Worm (Caenorhabditis elegans) whole organism, L1 larva: Measurements from ENCODE around the gene ZC443.7.

Experiments used
- ces-1 ChIP-seq: fragments of 150-350 bp; optimal IDR thresholded peaks from 2 replicates; lab custom pipeline; 2014; ENCODE audit warnings: missing biosample characterization, missing genetic modification reagents, missing genetic modification characterization
- dpl-1 ChIP-seq, 3 experiments: fragments of 150-350 bp in 2 of 3; sonication (generic microtip) in 1 of 3; optimal IDR thresholded peaks; 2 replicates each; lab custom pipeline; 2014 to 2017; ENCODE audit warnings: missing biosample characterization in 3 of 3, missing genetic modification characterization in 3 of 3, missing genetic modification reagents in 3 of 3
- fos-1 ChIP-seq: fragments of 150-350 bp; optimal IDR thresholded peaks from 2 replicates; lab custom pipeline; 2014; ENCODE audit warnings: missing biosample characterization, missing genetic modification characterization
- unc-62 ChIP-seq: fragments of 150-350 bp; optimal IDR thresholded peaks from 2 replicates; lab custom pipeline; 2014; ENCODE audit warnings: missing biosample characterization, missing genetic modification reagents, missing genetic modification characterization
- zag-1 ChIP-seq: fragments of 150-350 bp; optimal IDR thresholded peaks from 2 replicates; lab custom pipeline; 2014; ENCODE audit warnings: missing biosample characterization, missing genetic modification characterization

- no peak for TF ChIP-seq ces-1
- TF ChIP-seq unc-62 (GFP tag; lab: Kevin White, UChicago), result no peak
- no peak for TF ChIP-seq zag-1 (tag; lab: Kevin White, UChicago)
- TF ChIP-seq fos-1 (tag; lab: Kevin White, UChicago), result no peak
- no peak for TF ChIP-seq dpl-1 (GFP tag; optimal IDR thresholded peaks at IDR 0.05; lab: Kevin White, UChicago)
Measured at ce11 chrV:12760913-12761312, 45.4 kb upstream of the ZC443.7 start, which contains the start of gene F18E2.15.
